Worm (Caenorhabditis elegans) whole organism, young adult: ENCODE measurements around the gene F26A10.2.

Source experiments
- F10E7.11 ChIP-seq: sonication (generic microtip); optimal IDR thresholded peaks from 2 replicates; lab custom pipeline; 2017; ENCODE audit warnings: mild to moderate bottlenecking, missing genetic modification characterization, moderate library complexity, missing compliant biosample characterization
- ama-1 ChIP-seq, 3 experiments: fragments of 150-350 bp in 1 of 3; sonication (generic microtip) in 2 of 3; optimal IDR thresholded peaks; 2 replicates each; lab custom pipeline; 2014 to 2018; ENCODE audit warnings: missing biosample characterization in 2 of 3, missing genetic modification characterization in 2 of 3, missing genetic modification reagents in 2 of 3
- attf-6 ChIP-seq: fragments of 200-800 bp; sonication (Bioruptor generic); IDR thresholded peaks from 2 replicates; pipeline ENCODE4 v1.3.6; 2022; ENCODE audit warnings: missing genetic modification reagents, missing genetic modification characterization, missing compliant biosample characterization
- bed-2 ChIP-seq: fragments of 200-800 bp; sonication (Bioruptor generic); IDR thresholded peaks from 2 replicates; pipeline ENCODE4 v1.3.6; 2022; ENCODE audit warnings: missing genetic modification reagents, missing genetic modification characterization, missing compliant biosample characterization
- hrde-1 ChIP-seq: sonication (generic microtip); optimal IDR thresholded peaks from 2 replicates; lab custom pipeline; 2016; ENCODE audit warnings: missing genetic modification characterization, mild to moderate bottlenecking, missing compliant biosample characterization, moderate library complexity, missing genotype, missing genetic modification reagents, borderline replicate concordance
- mel-28 ChIP-seq: sonication (generic microtip); optimal IDR thresholded peaks from 2 replicates; lab custom pipeline; 2016; ENCODE audit warnings: borderline replicate concordance, mild to moderate bottlenecking, missing genetic modification characterization, missing compliant biosample characterization
- nfya-2 ChIP-seq: fragments of 200-800 bp; sonication (Bioruptor generic); IDR thresholded peaks from 2 replicates; pipeline ENCODE4 v1.3.6; 2022; ENCODE audit warnings: missing genetic modification reagents, missing genetic modification characterization, missing compliant biosample characterization
- pha-4 ChIP-seq: fragments of 150-350 bp; sonication (generic microtip); optimal IDR thresholded peaks from 2 replicates; lab custom pipeline; 2014; ENCODE audit warnings: missing biosample characterization, missing genetic modification reagents, missing genetic modification characterization
- snpc-1.1 ChIP-seq: sonication (generic microtip); optimal IDR thresholded peaks from 2 replicates; lab custom pipeline; 2017; ENCODE audit warnings: missing genetic modification characterization, mild to moderate bottlenecking, missing compliant biosample characterization, antibody characterized with exemption, moderate library complexity, missing genotype, missing genetic modification reagents; ENCODE audit not compliant: insufficient read depth

ce11 chrX:7607982-7608381, 37.2 kb downstream of the F26A10.2 start, which contains the start of gene twk-17:
- TF ChIP-seq bed-2 (GFP tag; lab: Robert Waterston, UW) (no peak), nfya-2 (GFP tag; lab: Robert Waterston, UW) (no peak), snpc-1.1 (no peak), pha-4 (tag; lab: Kevin White, UChicago) (no peak), hrde-1 (no peak), ama-1 (optimal IDR thresholded peaks at IDR 0.05; lab: Kevin White, UChicago) (no peak), ama-1 (GFP tag; optimal IDR thresholded peaks at IDR 0.05; lab: Kevin White, UChicago) (no peak), F10E7.11 (no peak), attf-6 (no peak), mel-28 (no peak)
